Fruit fly (Drosophila melanogaster) whole organism, embryonic: Measurements from ENCODE around the gene pigs.

Experiments
- Asciz ChIP-seq: fragments of 200-800 bp; sonication (Bioruptor generic); optimal IDR thresholded peaks from 2 replicates; lab custom pipeline; 2017; ENCODE audit warnings: missing biosample characterization, mild to moderate bottlenecking, missing genetic modification characterization, missing genetic modification reagents
- B-H1 ChIP-seq: fragments of 200-800 bp; sonication (Bioruptor generic); IDR thresholded peaks from 3 replicates; pipeline ENCODE4 v1.3.6; 2022; ENCODE audit warnings: missing biosample characterization, missing genetic modification characterization
- CG10209 ChIP-seq: fragments of 200-800 bp; sonication (Bioruptor generic); optimal IDR thresholded peaks from 3 replicates; lab custom pipeline; 2017; ENCODE audit warnings: missing biosample characterization, mild to moderate bottlenecking, missing genetic modification characterization, missing genetic modification reagents
- CG10274 ChIP-seq: fragments of 200-800 bp; sonication (Bioruptor generic); optimal IDR thresholded peaks from 3 replicates; lab custom pipeline; 2017; ENCODE audit warnings: missing biosample characterization, mild to moderate bottlenecking, missing genetic modification characterization
- CG12219 ChIP-seq: fragments of 200-800 bp; sonication (Bioruptor generic); optimal IDR thresholded peaks from 3 replicates; lab custom pipeline; 2018; ENCODE audit warnings: missing biosample characterization, mild to moderate bottlenecking, missing genetic modification characterization
- CG13296 ChIP-seq: fragments of 200-800 bp; sonication (Bioruptor generic); optimal IDR thresholded peaks from 3 replicates; lab custom pipeline; 2018; ENCODE audit warnings: missing biosample characterization, mild to moderate bottlenecking, missing genetic modification characterization
- CG15073 ChIP-seq: fragments of 200-800 bp; sonication (Bioruptor generic); optimal IDR thresholded peaks from 2 replicates; lab custom pipeline; 2016; ENCODE audit warnings: missing biosample characterization, missing genetic modification characterization
- CG16815 ChIP-seq: fragments of 200-800 bp; sonication (Bioruptor generic); optimal IDR thresholded peaks from 3 replicates; lab custom pipeline; 2017; ENCODE audit warnings: missing biosample characterization, mild to moderate bottlenecking, missing genetic modification characterization
- CG17359 ChIP-seq: fragments of 200-800 bp; sonication (Bioruptor generic); optimal IDR thresholded peaks from 3 replicates; lab custom pipeline; 2018; ENCODE audit warnings: missing biosample characterization, mild to moderate bottlenecking, missing genetic modification characterization, moderate library complexity
- CG1832 ChIP-seq: fragments of 200-800 bp; sonication (Bioruptor generic); optimal IDR thresholded peaks from 2 replicates; lab custom pipeline; 2017; ENCODE audit warnings: missing biosample characterization, mild to moderate bottlenecking, missing genetic modification characterization, inconsistent platforms
- CG18476 ChIP-seq: fragments of 200-800 bp; sonication (Bioruptor generic); optimal IDR thresholded peaks from 2 replicates; lab custom pipeline; 2016; ENCODE audit warnings: missing biosample characterization, mild to moderate bottlenecking, missing genetic modification characterization
- CG18619 ChIP-seq: fragments of 200-800 bp; sonication (Bioruptor generic); optimal IDR thresholded peaks from 3 replicates; lab custom pipeline; 2017; ENCODE audit warnings: missing biosample characterization, mild to moderate bottlenecking, missing genetic modification characterization
- CG30431 ChIP-seq: fragments of 200-800 bp; sonication (Bioruptor generic); optimal IDR thresholded peaks from 2 replicates; lab custom pipeline; 2017; ENCODE audit warnings: missing biosample characterization, missing genetic modification characterization
- CG32767 ChIP-seq: fragments of 200-800 bp; sonication (Bioruptor generic); IDR thresholded peaks from 2 replicates; pipeline ENCODE4 v1.3.6; 2022; ENCODE audit warnings: missing biosample characterization, missing genetic modification characterization
- CG33213 ChIP-seq: fragments of 200-800 bp; sonication (Bioruptor generic); optimal IDR thresholded peaks from 3 replicates; lab custom pipeline; 2016; ENCODE audit warnings: missing biosample characterization, missing genetic modification characterization
- CG34422 ChIP-seq: fragments of 200-800 bp; sonication (Bioruptor generic); IDR thresholded peaks from 3 replicates; pipeline ENCODE4 v1.3.6; 2022; ENCODE audit warnings: missing biosample characterization, missing genetic modification characterization
- CG3995 ChIP-seq: fragments of 200-800 bp; sonication (Bioruptor generic); optimal IDR thresholded peaks from 3 replicates; lab custom pipeline; 2016; ENCODE audit warnings: missing biosample characterization, missing genetic modification characterization
- CG4820 ChIP-seq: fragments of 200-800 bp; sonication (Bioruptor generic); optimal IDR thresholded peaks from 3 replicates; lab custom pipeline; 2016; ENCODE audit warnings: missing biosample characterization, missing genetic modification characterization
- CG6791 ChIP-seq: fragments of 200-800 bp; sonication (Bioruptor generic); IDR thresholded peaks from 3 replicates; pipeline ENCODE4 v1.3.6; 2022; ENCODE audit warnings: missing biosample characterization, missing genetic modification characterization; ENCODE audit not compliant: partially characterized antibody
- CG7357 ChIP-seq: fragments of 200-800 bp; sonication (Bioruptor generic); IDR thresholded peaks from 3 replicates; pipeline ENCODE4 v1.3.6; 2022; ENCODE audit warnings: missing biosample characterization, missing genetic modification characterization
- CG8281 ChIP-seq: fragments of 200-800 bp; sonication (Bioruptor generic); optimal IDR thresholded peaks from 2 replicates; lab custom pipeline; 2018; ENCODE audit warnings: missing biosample characterization, mild to moderate bottlenecking, missing genetic modification characterization, moderate library complexity
- Dfd ChIP-seq, 2 experiments: fragments of >200 bp; optimal IDR thresholded peaks; 2 replicates each; lab custom pipeline; 2017; ENCODE audit warnings: missing biosample characterization in 2 of 2, missing genetic modification characterization in 2 of 2
- Dp ChIP-seq: fragments of 200-800 bp; sonication (Bioruptor generic); optimal IDR thresholded peaks from 2 replicates; lab custom pipeline; 2018; ENCODE audit warnings: missing biosample characterization, mild to moderate bottlenecking, missing genetic modification characterization, moderate library complexity
- ERR ChIP-seq: fragments of 200-800 bp; sonication (Bioruptor generic); optimal IDR thresholded peaks from 2 replicates; lab custom pipeline; 2016; ENCODE audit warnings: missing biosample characterization, missing genetic modification characterization
- HLHmδ ChIP-seq: fragments of 200-800 bp; sonication (Bioruptor generic); optimal IDR thresholded peaks from 2 replicates; lab custom pipeline; 2018; ENCODE audit warnings: missing biosample characterization, mild to moderate bottlenecking, missing genetic modification characterization, moderate library complexity
- Hand ChIP-seq: fragments of 200-800 bp; sonication (Bioruptor generic); optimal IDR thresholded peaks from 2 replicates; lab custom pipeline; 2017; ENCODE audit warnings: mild to moderate bottlenecking, missing biosample characterization, missing genetic modification reagents, missing genetic modification characterization
- Hmx ChIP-seq: fragments of 200-800 bp; sonication (Bioruptor generic); optimal IDR thresholded peaks from 2 replicates; lab custom pipeline; 2016; ENCODE audit warnings: missing biosample characterization, missing genetic modification characterization
- MTF-1 ChIP-seq: fragments of 200-800 bp; sonication (Bioruptor generic); optimal IDR thresholded peaks from 2 replicates; lab custom pipeline; 2018; ENCODE audit warnings: missing biosample characterization, mild to moderate bottlenecking, missing genetic modification characterization, borderline replicate concordance
- Mrtf ChIP-seq: fragments of 200-800 bp; sonication (Bioruptor generic); IDR thresholded peaks from 3 replicates; pipeline ENCODE4 v1.3.6; 2022; ENCODE audit warnings: missing biosample characterization, missing genetic modification characterization
- NK7.1 ChIP-seq: fragments of 200-800 bp; sonication (Bioruptor generic); optimal IDR thresholded peaks from 3 replicates; lab custom pipeline; 2016; ENCODE audit warnings: missing biosample characterization, missing genetic modification characterization
- Neu2 ChIP-seq: fragments of 200-800 bp; sonication (Bioruptor generic); optimal IDR thresholded peaks from 3 replicates; lab custom pipeline; 2016; ENCODE audit warnings: missing biosample characterization, missing genetic modification characterization, borderline replicate concordance
- Nf-YA ChIP-seq: fragments of 200-800 bp; sonication (Bioruptor generic); IDR thresholded peaks from 2 replicates; pipeline ENCODE4 v1.3.6; 2022; ENCODE audit warnings: missing biosample characterization, missing genetic modification characterization
- Optix ChIP-seq: fragments of 200-800 bp; sonication (Bioruptor generic); IDR thresholded peaks from 3 replicates; pipeline ENCODE4 v1.3.6; 2022; ENCODE audit warnings: missing biosample characterization, missing genetic modification characterization
- TFAM ChIP-seq: fragments of 200-800 bp; sonication (Bioruptor generic); optimal IDR thresholded peaks from 2 replicates; lab custom pipeline; 2017; ENCODE audit warnings: missing biosample characterization, missing genetic modification characterization, inconsistent platforms
- aop ChIP-seq: fragments of 200-800 bp; sonication (Bioruptor generic); IDR thresholded peaks from 2 replicates; pipeline ENCODE4 v1.3.6; 2022; ENCODE audit warnings: missing biosample characterization, missing genetic modification characterization
- ase ChIP-seq: fragments of 200-800 bp; sonication (Bioruptor generic); IDR thresholded peaks from 3 replicates; pipeline ENCODE4 v1.3.6; 2022; ENCODE audit warnings: missing biosample characterization, missing genetic modification characterization
- bowl ChIP-seq: fragments of 200-800 bp; sonication (Bioruptor generic); IDR thresholded peaks from 2 replicates; pipeline ENCODE4 v1.3.6; 2022; ENCODE audit warnings: missing biosample characterization, missing genetic modification characterization
- br ChIP-seq: fragments of >200 bp; optimal IDR thresholded peaks from 2 replicates; lab custom pipeline; 2017
- crc ChIP-seq: fragments of 200-800 bp; sonication (Bioruptor generic); optimal IDR thresholded peaks from 2 replicates; lab custom pipeline; 2016; ENCODE audit warnings: missing biosample characterization, missing genetic modification characterization
- dmrt11E ChIP-seq: fragments of 200-800 bp; sonication (Bioruptor generic); optimal IDR thresholded peaks from 3 replicates; lab custom pipeline; 2018; ENCODE audit warnings: missing biosample characterization, mild to moderate bottlenecking, missing genetic modification characterization, moderate library complexity
- fd102C ChIP-seq: fragments of 200-800 bp; sonication (Bioruptor generic); optimal IDR thresholded peaks from 2 replicates; lab custom pipeline; 2018; ENCODE audit warnings: missing biosample characterization, mild to moderate bottlenecking, missing genetic modification characterization, moderate library complexity
- gce ChIP-seq: fragments of 200-800 bp; sonication (Bioruptor generic); IDR thresholded peaks from 3 replicates; pipeline ENCODE4 v1.3.6; 2022; ENCODE audit warnings: missing biosample characterization, missing genetic modification characterization
- kah ChIP-seq: fragments of 200-800 bp; sonication (Bioruptor generic); optimal IDR thresholded peaks from 2 replicates; lab custom pipeline; 2018; ENCODE audit warnings: missing biosample characterization, mild to moderate bottlenecking, missing genetic modification characterization
- knrl ChIP-seq: fragments of 200-800 bp; sonication (Bioruptor generic); IDR thresholded peaks from 3 replicates; pipeline ENCODE4 v1.3.6; 2022; ENCODE audit warnings: missing biosample characterization, missing genetic modification characterization; ENCODE audit not compliant: partially characterized antibody
- p53 ChIP-seq: fragments of 200-800 bp; sonication (Bioruptor generic); optimal IDR thresholded peaks from 2 replicates; lab custom pipeline; 2016; ENCODE audit warnings: missing biosample characterization, missing genetic modification characterization
- pfk ChIP-seq: fragments of 200-800 bp; sonication (Bioruptor generic); optimal IDR thresholded peaks from 2 replicates; lab custom pipeline; 2018; ENCODE audit warnings: missing biosample characterization, mild to moderate bottlenecking, missing genetic modification characterization, moderate library complexity
- row ChIP-seq: fragments of 200-800 bp; sonication (Bioruptor generic); IDR thresholded peaks from 3 replicates; pipeline ENCODE4 v1.3.6; 2022; ENCODE audit warnings: missing biosample characterization, missing genetic modification characterization
- sima ChIP-seq: fragments of 200-800 bp; sonication (Bioruptor generic); optimal IDR thresholded peaks from 2 replicates; lab custom pipeline; 2016; ENCODE audit warnings: missing biosample characterization, missing genetic modification characterization
- slbo ChIP-seq: fragments of 200-800 bp; sonication (Bioruptor generic); IDR thresholded peaks from 2 replicates; pipeline ENCODE4 v1.3.6; 2022; ENCODE audit warnings: missing biosample characterization, missing genetic modification characterization
- unpg ChIP-seq: fragments of 200-800 bp; sonication (Bioruptor generic); optimal IDR thresholded peaks from 3 replicates; lab custom pipeline; 2018; ENCODE audit warnings: missing biosample characterization, mild to moderate bottlenecking, missing genetic modification characterization, moderate library complexity
- usp ChIP-seq: fragments of >200 bp; optimal IDR thresholded peaks from 2 replicates; lab custom pipeline; 2017; ENCODE audit warnings: missing biosample characterization, missing genetic modification characterization

pigs gene

dm6 chrX:6699255-6699885 lies 99.5 kb downstream of the pigs start, which contains the start of gene CG14441 (continued):
- TF ChIP-seq CG1832, result no peak
- TF ChIP-seq Hmx, result no peak
- peak; percentile 24 for TF ChIP-seq kah
- no peak for TF ChIP-seq fd102C (GFP tag; lab: Kevin White, UChicago)
- peak; percentile 42 for TF ChIP-seq HLHmδ (GFP tag; lab: Kevin White, UChicago)
- TF ChIP-seq B-H1 (GFP tag; lab: Robert Waterston, UW), result no peak
- TF ChIP-seq CG7357 (GFP tag; lab: Robert Waterston, UW), result no peak
- no peak for TF ChIP-seq bowl
- no peak for TF ChIP-seq aop (GFP tag; lab: Robert Waterston, UW)
- TF ChIP-seq CG4820 (GFP tag; lab: Kevin White, UChicago), result peak; percentile 9
- no peak for TF ChIP-seq Dfd (GFP tag; optimal IDR thresholded peaks at IDR 0.05; lab: Kevin White, UChicago)
- no peak for TF ChIP-seq CG12219 (GFP tag; lab: Kevin White, UChicago)
- no peak for TF ChIP-seq crc (GFP tag; lab: Kevin White, UChicago)
- no peak for TF ChIP-seq CG32767
- no peak for TF ChIP-seq CG10274
- peak; percentile 30 for TF ChIP-seq CG17359 (tag; lab: Kevin White, UChicago)
- TF ChIP-seq p53 (GFP tag; lab: Kevin White, UChicago), result peak; percentile 93
- TF ChIP-seq pfk (GFP tag; lab: Kevin White, UChicago), result peak; percentile 65
- TF ChIP-seq CG6791 (GFP tag; lab: Robert Waterston, UW), result peak; percentile 93
- peak; percentile 21 for TF ChIP-seq CG10209 (GFP tag; lab: Kevin White, UChicago)
- TF ChIP-seq Asciz (GFP tag; lab: Kevin White, UChicago), result peak; percentile 18
- 0 out of 3 replicates have a peak, but pooled peaks have one; percentile 21 for TF ChIP-seq ase (GFP tag; lab: Robert Waterston, UW)
- no peak for TF ChIP-seq Optix
- peak; percentile 98 for TF ChIP-seq row (GFP tag; lab: Robert Waterston, UW)
- no peak for TF ChIP-seq Nf-YA (GFP tag; lab: Robert Waterston, UW)
- TF ChIP-seq TFAM (GFP tag; lab: Kevin White, UChicago), result no peak
- TF ChIP-seq CG33213 (GFP tag; lab: Kevin White, UChicago), result peak; percentile 50
- no peak for TF ChIP-seq Neu2
- TF ChIP-seq Mrtf (GFP tag; lab: Robert Waterston, UW), result no peak
- TF ChIP-seq CG13296 (GFP tag; lab: Kevin White, UChicago), result peak; percentile 78
- peak; percentile 97 for TF ChIP-seq CG8281 (tag; lab: Kevin White, UChicago)
- peak; percentile 41 for TF ChIP-seq MTF-1
- no peak for TF ChIP-seq CG3995 (GFP tag; lab: Kevin White, UChicago)
- TF ChIP-seq CG18476 (GFP tag; lab: Kevin White, UChicago), result peak; percentile 3
- TF ChIP-seq knrl (GFP tag; lab: Robert Waterston, UW), result peak; percentile 95
- no peak for TF ChIP-seq sima
- TF ChIP-seq unpg (GFP tag; lab: Kevin White, UChicago), result peak; percentile 32
- TF ChIP-seq CG16815 (GFP tag; lab: Kevin White, UChicago), result no peak
- no peak for TF ChIP-seq br (lab: Kevin White, UChicago)
- TF ChIP-seq CG15073 (GFP tag; lab: Kevin White, UChicago), result no peak
- TF ChIP-seq usp (GFP tag; lab: Kevin White, UChicago), result no peak
- TF ChIP-seq ERR (GFP tag; lab: Kevin White, UChicago), result peak; percentile 55
- TF ChIP-seq CG30431 (GFP tag; lab: Kevin White, UChicago), result no peak
- TF ChIP-seq Dp (GFP tag; lab: Kevin White, UChicago), result no peak
- TF ChIP-seq NK7.1, result peak; percentile 17
- TF ChIP-seq slbo (GFP tag; lab: Robert Waterston, UW), result no peak; the same call in 1 of the 2 replicates
- peak; percentile 47 for TF ChIP-seq CG18619 (GFP tag; lab: Kevin White, UChicago)
- peak; percentile 65; the same call in 1 of the 3 replicates for TF ChIP-seq CG34422
- TF ChIP-seq dmrt11E (tag; lab: Kevin White, UChicago), result peak; percentile 17
- TF ChIP-seq gce (GFP tag; lab: Robert Waterston, UW), result no peak
- TF ChIP-seq Hand (GFP tag; lab: Kevin White, UChicago), result peak; percentile 63
